Worm (Caenorhabditis elegans): Measurements from ENCODE around the gene pes-5.

The pes-5 gene

ce11 chrII:11782493-11782892, 47.3 kb downstream of the pes-5 start, which contains the start of gene F43G6.16 (continued):
- TF ChIP-seq him-1 (tag; optimal IDR thresholded peaks at IDR 0.05) = peak; percentile 71
- TF ChIP-seq C06A6.2 (GFP tag; conservative IDR thresholded peaks at IDR 0.05) = no peak
- no peak for TF ChIP-seq tbx-9 (tag; optimal IDR thresholded peaks at IDR 0.05; ENCODE audit: borderline replicate concordance)
- TF ChIP-seq mxl-1 (tag; optimal IDR thresholded peaks at IDR 0.05) = no peak
- TF ChIP-seq ceh-40 (GFP tag; IDR thresholded peaks at IDR 0.05) = no peak
- TF ChIP-seq hlh-12 (tag; optimal IDR thresholded peaks at IDR 0.05) = no peak
- no peak for TF ChIP-seq sea-2 (GFP tag; IDR thresholded peaks at IDR 0.05)
- peak; percentile 100 for TF ChIP-seq madf-8 (GFP tag; conservative IDR thresholded peaks at IDR 0.05)
- TF ChIP-seq ama-1 (optimal IDR thresholded peaks at IDR 0.05) = no peak
- TF ChIP-seq ama-1 (GFP tag; optimal IDR thresholded peaks at IDR 0.05) = no peak
- no peak for TF ChIP-seq zfh-2 (GFP tag; conservative IDR thresholded peaks at IDR 0.05)
- peak; percentile 77 for TF ChIP-seq lir-1 (GFP tag; conservative IDR thresholded peaks at IDR 0.05)
- no peak for TF ChIP-seq lsy-27 (tag; optimal IDR thresholded peaks at IDR 0.05; ENCODE audit: borderline replicate concordance, insufficient read depth)
- TF ChIP-seq akir-1 (GFP tag; optimal IDR thresholded peaks at IDR 0.05) = no peak
- peak; percentile 63 for TF ChIP-seq ekl-4 (GFP tag; IDR thresholded peaks at IDR 0.05)
- no peak for TF ChIP-seq nfya-2 (GFP tag; IDR thresholded peaks at IDR 0.05)
- TF ChIP-seq let-607 (tag; optimal IDR thresholded peaks at IDR 0.05) = no peak
- no peak for TF ChIP-seq gei-17 (GFP tag; optimal IDR thresholded peaks at IDR 0.05)
- no peak for TF ChIP-seq pha-4 (tag; optimal IDR thresholded peaks at IDR 0.05)
- TF ChIP-seq egl-44 (GFP tag; IDR thresholded peaks at IDR 0.05) = no peak
- peak; percentile 57 for TF ChIP-seq hmg-1.2 (GFP tag; IDR thresholded peaks at IDR 0.05)
- no peak for TF ChIP-seq mel-28 (tag; optimal IDR thresholded peaks at IDR 0.05; ENCODE audit: borderline replicate concordance)
- TF ChIP-seq fkh-3 (tag; optimal IDR thresholded peaks at IDR 0.05) = no peak
- peak; percentile 92 for TF ChIP-seq snpc-3.4 (tag; optimal IDR thresholded peaks at IDR 0.05)
- no peak for TF ChIP-seq nhr-120 (GFP tag; IDR thresholded peaks at IDR 0.05)
- no peak for TF ChIP-seq lin-26 (GFP tag; IDR thresholded peaks at IDR 0.05)
- no peak for TF ChIP-seq nhr-27 (tag; optimal IDR thresholded peaks at IDR 0.05)
- no peak for TF ChIP-seq Y67H2A.10 (GFP tag; conservative IDR thresholded peaks at IDR 0.05)
- no peak for TF ChIP-seq ceh-27 (GFP tag; optimal IDR thresholded peaks at IDR 0.05)
- TF ChIP-seq hlh-26 (GFP tag; conservative IDR thresholded peaks at IDR 0.05) = no peak
- TF ChIP-seq madf-10 (tag; optimal IDR thresholded peaks at IDR 0.05) = no peak
- TF ChIP-seq lin-40 (tag; optimal IDR thresholded peaks at IDR 0.05) = no peak
- TF ChIP-seq B0261.1 (tag; optimal IDR thresholded peaks at IDR 0.05) = no peak
- no peak for TF ChIP-seq nfya-1 (tag; optimal IDR thresholded peaks at IDR 0.05; ENCODE audit: borderline replicate concordance, insufficient read depth)
- TF ChIP-seq F52B5.7 (tag; optimal IDR thresholded peaks at IDR 0.05) = no peak
- no peak for TF ChIP-seq nhr-179 (tag; optimal IDR thresholded peaks at IDR 0.05)
- peak; percentile 64 for TF ChIP-seq snpc-1.3 (tag; optimal IDR thresholded peaks at IDR 0.05; ENCODE audit: insufficient read depth)
- TF ChIP-seq nhr-90 (tag; optimal IDR thresholded peaks at IDR 0.05) = no peak
- TF ChIP-seq dox-1 (GFP tag; IDR thresholded peaks at IDR 0.05) = peak; percentile 89
- peak; percentile 92 for TF ChIP-seq Y53G8AR.9 (GFP tag; conservative IDR thresholded peaks at IDR 0.05)
- peak; percentile 25; the same call in 1 of the 2 replicates for TF ChIP-seq attf-3 (GFP tag; conservative IDR thresholded peaks at IDR 0.05)
- TF ChIP-seq ztf-22 (GFP tag; optimal IDR thresholded peaks at IDR 0.05) = no peak
- TF ChIP-seq dpl-1 (GFP tag; optimal IDR thresholded peaks at IDR 0.05) = peak; percentile 97
- peak; percentile 86 for TF ChIP-seq Y95B8A.8 (GFP tag; IDR thresholded peaks at IDR 0.05)
- no peak for TF ChIP-seq F39B2.1 (GFP tag; IDR thresholded peaks at IDR 0.05)
- peak; percentile 53 for TF ChIP-seq ztf-18 (tag; optimal IDR thresholded peaks at IDR 0.05)
- no peak for TF ChIP-seq nhr-80 (tag; optimal IDR thresholded peaks at IDR 0.05)
- peak; percentile 94 for TF ChIP-seq mcd-1 (GFP tag; IDR thresholded peaks at IDR 0.05)
- TF ChIP-seq nfyb-1 (GFP tag; IDR thresholded peaks at IDR 0.05) = 0 out of 2 replicates have a peak, but pooled peaks have one; percentile 50

All from whole organism, young adult.